Worm (Caenorhabditis elegans) whole organism, L1 larva: Measurements from ENCODE around the gene W02A2.9.

Source experiments
- C16A3.4 ChIP-seq: fragments of 150-350 bp; optimal IDR thresholded peaks from 2 replicates; lab custom pipeline; 2014; ENCODE audit warnings: missing biosample characterization, missing genetic modification characterization
- aly-2 ChIP-seq: fragments of 150-350 bp; optimal IDR thresholded peaks from 2 replicates; lab custom pipeline; 2014; ENCODE audit warnings: missing biosample characterization, missing genetic modification characterization
- ama-1 ChIP-seq: fragments of 150-350 bp; optimal IDR thresholded peaks from 2 replicates; lab custom pipeline; 2014
- blmp-1 ChIP-seq: fragments of 150-350 bp; optimal IDR thresholded peaks from 2 replicates; lab custom pipeline; 2014; ENCODE audit warnings: missing biosample characterization, missing genetic modification characterization
- ceh-63 ChIP-seq: fragments of 200-800 bp; sonication (Bioruptor generic); optimal IDR thresholded peaks from 2 replicates; lab custom pipeline; 2018; ENCODE audit warnings: mild to moderate bottlenecking, missing genetic modification characterization, missing compliant biosample characterization
- ceh-82 ChIP-seq, 3 experiments: fragments of 150-350 bp in 1 of 3; sonication (generic microtip) in 2 of 3; optimal IDR thresholded peaks; 2 replicates each; lab custom pipeline; 2014 to 2017; ENCODE audit warnings: missing biosample characterization in 3 of 3, missing genetic modification characterization in 3 of 3
- dpl-1 ChIP-seq, 3 experiments: fragments of 150-350 bp in 2 of 3; sonication (generic microtip) in 1 of 3; optimal IDR thresholded peaks; 2 replicates each; lab custom pipeline; 2014 to 2017; ENCODE audit warnings: missing biosample characterization in 3 of 3, missing genetic modification characterization in 3 of 3, missing genetic modification reagents in 3 of 3
- efl-1 ChIP-seq, 4 experiments: fragments of 150-350 bp; optimal IDR thresholded peaks in 3 of 4; peaks in 1 of 4; 1 replicate in 1 of 4; 2 replicates in 3 of 4; lab custom pipeline; 2014; ENCODE audit warnings: missing biosample characterization in 2 of 4, missing genetic modification characterization in 2 of 4, missing genetic modification reagents in 2 of 4
- elt-3 ChIP-seq, 6 experiments: fragments of 150-350 bp in 1 of 6; sonication (generic microtip); optimal IDR thresholded peaks; 2 replicates each; lab custom pipeline; 2017 to 2018; ENCODE audit warnings: missing biosample characterization in 6 of 6, missing genetic modification characterization in 6 of 6, inconsistent platforms in 1 of 6
- fkh-10 ChIP-seq: sonication (generic microtip); optimal IDR thresholded peaks from 2 replicates; lab custom pipeline; 2017; ENCODE audit warnings: missing biosample characterization, missing genetic modification reagents, missing genetic modification characterization
- fkh-8 ChIP-seq: sonication (generic microtip); optimal IDR thresholded peaks from 2 replicates; lab custom pipeline; 2016; ENCODE audit warnings: mild to moderate bottlenecking, missing genetic modification characterization, missing compliant biosample characterization
- lin-14 ChIP-seq: fragments of 200-800 bp; sonication (Bioruptor generic); optimal IDR thresholded peaks from 2 replicates; lab custom pipeline; 2018; ENCODE audit warnings: mild to moderate bottlenecking, missing genetic modification characterization, moderate library complexity, missing compliant biosample characterization
- lin-15B ChIP-seq: fragments of 150-350 bp; sonication (generic microtip); optimal IDR thresholded peaks from 3 replicates; lab custom pipeline; 2014; ENCODE audit warnings: missing biosample characterization, missing genetic modification characterization
- lin-35 ChIP-seq, 2 experiments: fragments of 150-350 bp; optimal IDR thresholded peaks; 2 replicates each; lab custom pipeline; 2014; ENCODE audit warnings: missing biosample characterization in 2 of 2, missing genetic modification characterization in 2 of 2, missing genetic modification reagents in 2 of 2
- lin-39 ChIP-seq: fragments of 150-350 bp; optimal IDR thresholded peaks from 2 replicates; lab custom pipeline; 2014; ENCODE audit warnings: missing biosample characterization, missing genetic modification reagents, missing genetic modification characterization
- lir-3 ChIP-seq: sonication (generic microtip); optimal IDR thresholded peaks from 2 replicates; lab custom pipeline; 2016; ENCODE audit warnings: mild to moderate bottlenecking, missing genetic modification characterization, moderate library complexity, missing compliant biosample characterization; ENCODE audit not compliant: poor library complexity
- lsy-2 ChIP-seq, 2 experiments: fragments of 150-350 bp; optimal IDR thresholded peaks; 2 replicates each; lab custom pipeline; 2014; ENCODE audit warnings: missing biosample characterization in 2 of 2, missing genetic modification characterization in 2 of 2
- mab-9 ChIP-seq: fragments of 200-800 bp; sonication (Bioruptor generic); IDR thresholded peaks from 2 replicates; pipeline ENCODE4 v1.3.6; 2022; ENCODE audit warnings: missing genetic modification reagents, missing genetic modification characterization, missing compliant biosample characterization
- mef-2 ChIP-seq: fragments of 150-350 bp; optimal IDR thresholded peaks from 2 replicates; lab custom pipeline; 2014; ENCODE audit warnings: missing biosample characterization, missing genetic modification characterization
- mep-1 ChIP-seq: fragments of 150-350 bp; optimal IDR thresholded peaks from 2 replicates; lab custom pipeline; 2014; ENCODE audit warnings: missing biosample characterization, missing genetic modification characterization
- nhr-19 ChIP-seq: fragments of 200-800 bp; sonication (Bioruptor generic); conservative IDR thresholded peaks from 2 replicates; pipeline ENCODE4 v1.3.6; 2022; ENCODE audit warnings: missing genetic modification characterization, missing compliant biosample characterization
- nhr-20 ChIP-seq: sonication (generic microtip); optimal IDR thresholded peaks from 2 replicates; lab custom pipeline; 2016; ENCODE audit warnings: mild to moderate bottlenecking, missing genetic modification characterization, missing compliant biosample characterization
- nhr-28 ChIP-seq: fragments of 150-350 bp; optimal IDR thresholded peaks from 2 replicates; lab custom pipeline; 2014; ENCODE audit warnings: missing biosample characterization, missing genetic modification characterization
- nhr-47 ChIP-seq: sonication (generic microtip); optimal IDR thresholded peaks from 2 replicates; lab custom pipeline; 2016; ENCODE audit warnings: mild to moderate bottlenecking, missing genetic modification characterization, moderate library complexity, missing compliant biosample characterization
- nhr-76 ChIP-seq: sonication (generic microtip); optimal IDR thresholded peaks from 2 replicates; lab custom pipeline; 2017; ENCODE audit warnings: missing biosample characterization, missing genetic modification characterization
- nhr-77 ChIP-seq: fragments of 150-350 bp; optimal IDR thresholded peaks from 2 replicates; lab custom pipeline; 2014; ENCODE audit warnings: missing biosample characterization, missing genetic modification characterization
- nhr-85 ChIP-seq: sonication (generic microtip); peaks from one replicate; lab custom pipeline; 2016; ENCODE audit warnings: missing genetic modification characterization, inconsistent platforms, missing compliant biosample characterization
- nhr-90 ChIP-seq: sonication (generic microtip); optimal IDR thresholded peaks from 2 replicates; lab custom pipeline; 2016; ENCODE audit warnings: mild to moderate bottlenecking, missing genetic modification characterization, missing compliant biosample characterization; ENCODE audit not compliant: poor library complexity
- pag-3 ChIP-seq: sonication (generic microtip); optimal IDR thresholded peaks from 2 replicates; lab custom pipeline; 2017; ENCODE audit warnings: missing genetic modification characterization, mild to moderate bottlenecking, missing compliant biosample characterization, antibody characterized with exemption, borderline replicate concordance; ENCODE audit not compliant: insufficient read depth
- pax-3 ChIP-seq: fragments of 200-800 bp; sonication (Bioruptor generic); optimal IDR thresholded peaks from 2 replicates; lab custom pipeline; 2018; ENCODE audit warnings: mild to moderate bottlenecking, missing genetic modification characterization, moderate library complexity, missing compliant biosample characterization
- skn-1 ChIP-seq: fragments of 150-350 bp; optimal IDR thresholded peaks from 2 replicates; lab custom pipeline; 2014; ENCODE audit warnings: missing biosample characterization, missing genetic modification characterization
- snu-23 ChIP-seq: sonication (generic microtip); optimal IDR thresholded peaks from 2 replicates; lab custom pipeline; 2016; ENCODE audit warnings: missing genetic modification characterization, missing compliant biosample characterization
- sox-4 ChIP-seq: sonication (generic microtip); optimal IDR thresholded peaks from 2 replicates; lab custom pipeline; 2016; ENCODE audit warnings: missing genetic modification characterization, missing compliant biosample characterization
- swsn-7 ChIP-seq: sonication (generic microtip); optimal IDR thresholded peaks from 2 replicates; lab custom pipeline; 2016; ENCODE audit warnings: missing genetic modification characterization, missing compliant biosample characterization
- unc-130 ChIP-seq: fragments of 150-350 bp; optimal IDR thresholded peaks from 2 replicates; lab custom pipeline; 2017; ENCODE audit warnings: missing biosample characterization, missing genetic modification characterization, inconsistent platforms
- unc-62 ChIP-seq: fragments of 150-350 bp; optimal IDR thresholded peaks from 2 replicates; lab custom pipeline; 2014; ENCODE audit warnings: missing biosample characterization, missing genetic modification reagents, missing genetic modification characterization
- zip-4 ChIP-seq: fragments of 200-800 bp; sonication (Bioruptor generic); optimal IDR thresholded peaks from 2 replicates; lab custom pipeline; 2018; ENCODE audit warnings: mild to moderate bottlenecking, missing genetic modification characterization, moderate library complexity, missing compliant biosample characterization
- ztf-11 ChIP-seq, 2 experiments: sonication (generic microtip); optimal IDR thresholded peaks; 2 replicates each; lab custom pipeline; 2016 to 2017; ENCODE audit warnings: missing genetic modification characterization in 2 of 2, missing biosample characterization in 1 of 2, missing compliant biosample characterization in 1 of 2
- ztf-4 ChIP-seq: fragments of 150-350 bp; optimal IDR thresholded peaks from 2 replicates; lab custom pipeline; 2014; ENCODE audit warnings: missing biosample characterization, missing genetic modification characterization

Gene W02A2.9

DNA sequence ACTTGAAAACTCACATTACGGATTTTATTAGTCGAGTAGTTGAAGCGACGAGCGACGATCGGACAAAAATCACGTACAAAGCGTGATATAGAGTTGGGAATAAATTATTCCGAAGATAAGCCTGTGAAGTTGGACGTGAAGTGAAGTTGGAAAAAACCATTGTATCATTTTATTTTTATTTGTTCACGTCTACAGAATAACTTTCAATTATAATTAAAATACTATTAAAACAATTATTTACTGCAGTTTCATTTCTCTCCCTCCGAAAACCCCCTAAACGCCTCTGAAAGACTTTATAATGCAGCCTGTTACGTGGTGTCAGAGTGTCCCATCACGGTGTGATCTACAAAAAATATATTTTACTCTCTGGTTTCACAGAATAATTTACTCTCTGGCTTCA, 12.7 kb downstream of the W02A2.9 start, which contains the start of gene Y62E10A.3:
Gene Y62E10A.3, minus strand, starts transcription at position 101 of the 400 bp plus-strand sequence.
- TF ChIP-seq mef-2 (tag; lab: Kevin White, UChicago) = no peak
- TF ChIP-seq efl-1 (optimal IDR thresholded peaks at IDR 0.05; lab: Kevin White, UChicago) = no peak
- no peak for TF ChIP-seq efl-1 (GFP tag; optimal IDR thresholded peaks at IDR 0.05 in 1 of 2; lab: Kevin White, UChicago)
- no peak for TF ChIP-seq swsn-7 (tag; lab: Kevin White, UChicago)
- no peak for TF ChIP-seq fkh-10 (GFP tag; lab: Kevin White, UChicago)
- no peak for TF ChIP-seq ceh-63 (GFP tag; lab: Kevin White, UChicago)
- TF ChIP-seq nhr-77 (tag; lab: Kevin White, UChicago) = no peak

DNA sequence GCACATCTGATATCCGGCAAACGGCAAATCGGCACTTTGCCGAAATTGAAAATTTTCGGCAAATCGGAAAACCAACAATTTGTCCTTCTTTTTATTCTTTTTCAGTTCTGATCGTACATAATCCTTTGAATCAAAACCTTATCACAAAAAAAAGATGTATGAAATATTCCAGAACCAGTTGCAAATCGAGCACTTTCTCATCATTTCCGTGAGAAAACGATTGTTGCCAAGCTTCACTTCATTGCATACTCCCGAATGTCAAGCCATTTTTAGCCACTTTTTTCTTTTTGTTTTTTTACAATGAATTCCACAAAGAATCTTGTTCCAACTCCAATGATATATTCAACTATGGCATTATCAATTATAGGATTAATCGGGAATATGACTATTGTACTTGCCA, 17.4 kb downstream of the W02A2.9 start, which contains the start of gene srsx-25:
Gene srsx-25, plus strand, starts transcription at position 301 of the 400 bp plus-strand sequence.
- TF ChIP-seq mab-9 (GFP tag; lab: Robert Waterston, UW) (no peak), lin-39 (no peak), pag-3 (tag; lab: Kevin White, UChicago) (no peak), mep-1 (tag; lab: Kevin White, UChicago) (no peak)

DNA sequence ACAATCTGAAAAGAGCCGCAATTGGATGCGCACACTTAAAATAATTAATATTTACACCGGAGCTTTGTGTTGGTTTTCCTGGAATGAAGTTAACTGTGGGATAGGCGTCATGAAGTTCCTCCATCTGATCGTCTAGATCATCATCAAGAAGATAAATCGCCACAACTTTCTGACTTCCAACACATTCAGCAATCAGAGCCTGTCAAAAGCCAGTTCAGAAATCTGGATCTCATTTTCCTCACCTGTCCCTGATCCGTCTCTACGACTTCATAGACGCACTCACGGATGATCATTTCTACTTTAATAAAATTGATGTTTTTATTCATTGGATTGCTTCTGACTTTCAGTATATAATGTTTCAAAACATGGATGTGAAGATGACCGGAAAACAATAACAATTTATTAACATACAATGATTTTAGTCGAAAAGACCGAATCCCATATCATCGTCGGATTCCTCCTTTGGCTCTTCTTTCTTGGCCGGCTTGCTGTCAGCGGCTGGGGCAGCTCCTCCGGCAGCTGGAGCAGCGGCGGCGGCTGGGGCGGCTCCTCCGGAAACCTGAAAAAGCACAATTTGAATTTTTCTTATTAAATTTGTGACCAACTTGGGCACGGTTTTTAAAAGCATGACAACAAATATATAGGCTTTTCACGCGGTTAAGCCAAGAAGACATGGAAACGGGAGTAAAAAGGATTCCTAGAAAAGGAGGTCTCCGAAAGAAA, 21.8 kb downstream of the W02A2.9 start, which contains the start of gene agt-1:
Gene agt-1, minus strand, starts transcription at position 293 of the 723 bp plus-strand sequence.
- TF ChIP-seq lsy-2 (tag; optimal IDR thresholded peaks at IDR 0.05; lab: Kevin White, UChicago) (peak in 1 of 2 experiments; percentile 19), lin-15B (tag; lab: Kevin White, UChicago) (no peak), lir-3 (tag; lab: Kevin White, UChicago) (no peak), unc-62 (no peak), efl-1 (optimal IDR thresholded peaks at IDR 0.05; lab: Kevin White, UChicago) (no peak), efl-1 (GFP tag; optimal IDR thresholded peaks at IDR 0.05 in 1 of 2; lab: Kevin White, UChicago) (peak in 1 of 2 experiments; percentile 87)

DNA sequence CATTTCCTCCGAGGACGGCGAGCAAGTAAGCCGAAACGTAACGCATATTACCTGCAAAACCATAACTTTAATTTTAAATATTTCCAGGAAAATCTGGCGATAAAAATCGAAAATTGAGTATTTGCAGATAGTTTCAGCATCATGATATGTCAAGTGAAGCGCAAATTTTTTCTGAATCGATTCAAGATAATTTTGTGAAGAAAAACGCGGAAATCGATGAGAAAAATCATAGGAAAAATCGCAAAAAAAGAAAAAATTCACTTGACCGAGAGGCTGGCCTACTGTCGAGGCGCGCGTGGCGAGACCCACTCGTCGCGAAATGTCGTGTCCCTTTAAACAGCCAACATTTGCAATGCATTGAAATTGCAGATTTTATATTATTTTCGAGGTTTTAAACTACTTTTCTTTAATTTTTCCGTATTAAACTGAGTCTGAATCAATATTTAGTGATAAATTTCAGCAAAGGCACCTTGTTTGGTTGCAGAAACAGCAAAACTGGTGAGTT, 22.8 kb downstream of the W02A2.9 start, which contains the start of the genes rla-2, popl-7 and Y62E10A.24:
Gene rla-2, minus strand, starts transcription at position 51 of the 505 bp plus-strand sequence.
Gene popl-7, plus strand, starts transcription at position 455 of the 505 bp plus-strand sequence.
Gene Y62E10A.24, plus strand, starts transcription at position 476 of the 505 bp plus-strand sequence.
- TF ChIP-seq pax-3 (no peak), C16A3.4 (peak; percentile 6), ama-1 (lab: Kevin White, UChicago) (no peak), dpl-1 (GFP tag; optimal IDR thresholded peaks at IDR 0.05; lab: Kevin White, UChicago) (peak; percentile 6 to 39 (median 26)), nhr-76 (tag; lab: Kevin White, UChicago) (no peak), blmp-1 (peak; percentile 28), snu-23 (peak; percentile 35), lsy-2 (tag; optimal IDR thresholded peaks at IDR 0.05; lab: Kevin White, UChicago) (peak; percentile 52 to 91), swsn-7 (tag; lab: Kevin White, UChicago) (no peak), unc-62 (no peak), zip-4 (GFP tag; lab: Kevin White, UChicago) (no peak), fkh-8 (tag; lab: Kevin White, UChicago) (no peak), lin-14 (GFP tag; lab: Kevin White, UChicago) (no peak), nhr-28 (no peak), nhr-90 (tag; lab: Kevin White, UChicago) (no peak), ztf-4 (tag; lab: Kevin White, UChicago) (no peak), ztf-11 (tag; optimal IDR thresholded peaks at IDR 0.05; lab: Kevin White, UChicago) (no peak), skn-1 (tag; lab: Kevin White, UChicago) (peak; percentile 29), lin-35 (GFP tag; optimal IDR thresholded peaks at IDR 0.05; lab: Kevin White, UChicago) (peak; percentile 40 to 71), nhr-19 (no peak), ceh-82 (tag; optimal IDR thresholded peaks at IDR 0.05; lab: Kevin White, UChicago) (peak in 2 of 3 experiments; percentile 10 to 33), nhr-47 (tag; lab: Kevin White, UChicago) (peak; percentile 8), nhr-85 (tag; lab: Kevin White, UChicago) (no peak), sox-4 (tag; lab: Kevin White, UChicago) (no peak), elt-3 (tag; optimal IDR thresholded peaks at IDR 0.05; lab: Kevin White, UChicago) (no peak), efl-1 (optimal IDR thresholded peaks at IDR 0.05; lab: Kevin White, UChicago) (peak; percentile 32 to 50), efl-1 (GFP tag; optimal IDR thresholded peaks at IDR 0.05 in 1 of 2; lab: Kevin White, UChicago) (peak; percentile 41 to 95), unc-130 (tag; lab: Kevin White, UChicago) (peak; percentile 14), aly-2 (no peak), nhr-20 (tag; lab: Kevin White, UChicago) (no peak)
